Worm (Caenorhabditis elegans): ENCODE data around the gene H40L08.2.

The H40L08.2 gene

ce11 chrX:15057900-15058299, 19.6 kb downstream of the H40L08.2 start:
- TF ChIP-seq aly-1 (tag; optimal IDR thresholded peaks at IDR 0.05) (no peak), F13C5.2 (tag; optimal IDR thresholded peaks at IDR 0.05) (no peak), ets-7 (tag; optimal IDR thresholded peaks at IDR 0.05) (no peak), sea-1 (GFP tag; conservative IDR thresholded peaks at IDR 0.05) (no peak), tbx-37 (GFP tag; conservative IDR thresholded peaks at IDR 0.05) (no peak), flt-1 (GFP tag; IDR thresholded peaks at IDR 0.05) (no peak), tra-4 (tag; optimal IDR thresholded peaks at IDR 0.05) (no peak), ceh-36 (tag; optimal IDR thresholded peaks at IDR 0.05) (no peak), hmg-4 (GFP tag; optimal IDR thresholded peaks at IDR 0.05) (no peak), hnd-1 (tag; optimal IDR thresholded peaks at IDR 0.05) (no peak), tbx-11 (GFP tag; IDR thresholded peaks at IDR 0.05) (no peak), B0310.2 (tag; optimal IDR thresholded peaks at IDR 0.05) (no peak), scrt-1 (GFP tag; IDR thresholded peaks at IDR 0.05) (no peak), hmbx-1 (tag; optimal IDR thresholded peaks at IDR 0.05) (no peak), ama-1 (optimal IDR thresholded peaks at IDR 0.05) (no peak), ceh-13 (GFP tag; optimal IDR thresholded peaks at IDR 0.05) (no peak), pes-1 (GFP tag; IDR thresholded peaks at IDR 0.05) (no peak)

- no peak for TF ChIP-seq hmg-4 (GFP tag; optimal IDR thresholded peaks at IDR 0.05)
- TF ChIP-seq ceh-13 (GFP tag; optimal IDR thresholded peaks at IDR 0.05), result no peak
- no peak for TF ChIP-seq tbx-11 (GFP tag; IDR thresholded peaks at IDR 0.05)
- no peak for TF ChIP-seq B0310.2 (tag; optimal IDR thresholded peaks at IDR 0.05)
- TF ChIP-seq ceh-36 (tag; optimal IDR thresholded peaks at IDR 0.05), result no peak
- no peak for TF ChIP-seq sea-1 (GFP tag; conservative IDR thresholded peaks at IDR 0.05)
- TF ChIP-seq hmbx-1 (tag; optimal IDR thresholded peaks at IDR 0.05), result no peak
- no peak for TF ChIP-seq hnd-1 (tag; optimal IDR thresholded peaks at IDR 0.05)
- TF ChIP-seq scrt-1 (GFP tag; IDR thresholded peaks at IDR 0.05), result no peak
- no peak for TF ChIP-seq aly-1 (tag; optimal IDR thresholded peaks at IDR 0.05)
- no peak for TF ChIP-seq F13C5.2 (tag; optimal IDR thresholded peaks at IDR 0.05)
Measured at ce11 chrX:15056737-15057136, 20.8 kb downstream of the H40L08.2 start, which contains the start of gene H03G16.5. Gene H03G16.5, minus strand, starts transcription at chrX:15056837.

ce11 chrX:15055914-15056313, 21.6 kb downstream of the H40L08.2 start, which contains the start of gene H03G16.7:
Gene H03G16.7, minus strand, starts transcription at chrX:15056014.
- TF ChIP-seq ceh-36 (tag; optimal IDR thresholded peaks at IDR 0.05) (no peak), ama-1 (optimal IDR thresholded peaks at IDR 0.05) (no peak), ceh-13 (GFP tag; optimal IDR thresholded peaks at IDR 0.05) (no peak), hnd-1 (tag; optimal IDR thresholded peaks at IDR 0.05) (no peak)

ce11 chrX:15053223-15053933, 24.2 kb downstream of the H40L08.2 start, which contains the start of gene H03G16.1:
Gene H03G16.1, plus strand, starts transcription at chrX:15053883.
- TF ChIP-seq hmg-4 (GFP tag; optimal IDR thresholded peaks at IDR 0.05) (no peak), hmbx-1 (tag; optimal IDR thresholded peaks at IDR 0.05) (no peak), F13C5.2 (tag; optimal IDR thresholded peaks at IDR 0.05) (no peak), tbx-37 (GFP tag; conservative IDR thresholded peaks at IDR 0.05) (no peak), tra-4 (tag; optimal IDR thresholded peaks at IDR 0.05) (no peak), ets-7 (tag; optimal IDR thresholded peaks at IDR 0.05) (no peak), hnd-1 (tag; optimal IDR thresholded peaks at IDR 0.05) (no peak), pes-1 (GFP tag; IDR thresholded peaks at IDR 0.05) (no peak), flt-1 (GFP tag; IDR thresholded peaks at IDR 0.05) (no peak), B0310.2 (tag; optimal IDR thresholded peaks at IDR 0.05) (no peak), tbx-11 (GFP tag; IDR thresholded peaks at IDR 0.05) (no peak), aly-1 (tag; optimal IDR thresholded peaks at IDR 0.05) (no peak), sea-1 (GFP tag; conservative IDR thresholded peaks at IDR 0.05) (no peak), ceh-13 (GFP tag; optimal IDR thresholded peaks at IDR 0.05) (no peak), ama-1 (optimal IDR thresholded peaks at IDR 0.05) (no peak)

- TF ChIP-seq hmg-4 (GFP tag; optimal IDR thresholded peaks at IDR 0.05) (no peak), aly-1 (tag; optimal IDR thresholded peaks at IDR 0.05) (no peak), ceh-13 (GFP tag; optimal IDR thresholded peaks at IDR 0.05) (no peak), tbx-11 (GFP tag; IDR thresholded peaks at IDR 0.05) (no peak), hmbx-1 (tag; optimal IDR thresholded peaks at IDR 0.05) (no peak), ets-7 (tag; optimal IDR thresholded peaks at IDR 0.05) (no peak), scrt-1 (GFP tag; IDR thresholded peaks at IDR 0.05) (no peak), sea-1 (GFP tag; conservative IDR thresholded peaks at IDR 0.05) (no peak)
Measured at ce11 chrX:15052385-15052784, 25.2 kb downstream of the H40L08.2 start, which contains the start of gene H03G16.6. Gene H03G16.6, plus strand, starts transcription at chrX:15052685.

- TF ChIP-seq F13C5.2 (tag; optimal IDR thresholded peaks at IDR 0.05), result no peak
- no peak for TF ChIP-seq ceh-36 (tag; optimal IDR thresholded peaks at IDR 0.05)
- TF ChIP-seq flt-1 (GFP tag; IDR thresholded peaks at IDR 0.05), result no peak
- TF ChIP-seq hmg-4 (GFP tag; optimal IDR thresholded peaks at IDR 0.05), result no peak
- TF ChIP-seq B0310.2 (tag; optimal IDR thresholded peaks at IDR 0.05), result no peak
- TF ChIP-seq tra-4 (tag; optimal IDR thresholded peaks at IDR 0.05), result no peak
- no peak for TF ChIP-seq tbx-11 (GFP tag; IDR thresholded peaks at IDR 0.05)
- no peak for TF ChIP-seq hnd-1 (tag; optimal IDR thresholded peaks at IDR 0.05)
- no peak for TF ChIP-seq aly-1 (tag; optimal IDR thresholded peaks at IDR 0.05)
- no peak for TF ChIP-seq ama-1 (optimal IDR thresholded peaks at IDR 0.05)
- no peak for TF ChIP-seq scrt-1 (GFP tag; IDR thresholded peaks at IDR 0.05)
- no peak for TF ChIP-seq sea-1 (GFP tag; conservative IDR thresholded peaks at IDR 0.05)
- no peak for TF ChIP-seq hmbx-1 (tag; optimal IDR thresholded peaks at IDR 0.05)
- no peak for TF ChIP-seq tbx-37 (GFP tag; conservative IDR thresholded peaks at IDR 0.05)
- TF ChIP-seq pes-1 (GFP tag; IDR thresholded peaks at IDR 0.05), result no peak
Measured at ce11 chrX:15050006-15050405, 27.5 kb downstream of the H40L08.2 start.

- TF ChIP-seq ceh-36 (tag; optimal IDR thresholded peaks at IDR 0.05), result no peak
Measured at ce11 chrX:15047541-15047940, 30.0 kb downstream of the H40L08.2 start.

ce11 chrX:15045401-15045800, 32.1 kb downstream of the H40L08.2 start:
- TF ChIP-seq aly-1 (tag; optimal IDR thresholded peaks at IDR 0.05) (no peak), tbx-37 (GFP tag; conservative IDR thresholded peaks at IDR 0.05) (no peak), ceh-13 (GFP tag; optimal IDR thresholded peaks at IDR 0.05) (no peak), pes-1 (GFP tag; IDR thresholded peaks at IDR 0.05) (no peak), flt-1 (GFP tag; IDR thresholded peaks at IDR 0.05) (no peak), F13C5.2 (tag; optimal IDR thresholded peaks at IDR 0.05) (no peak), ets-7 (tag; optimal IDR thresholded peaks at IDR 0.05) (no peak), hmbx-1 (tag; optimal IDR thresholded peaks at IDR 0.05) (no peak), ceh-36 (tag; optimal IDR thresholded peaks at IDR 0.05) (no peak), sea-1 (GFP tag; conservative IDR thresholded peaks at IDR 0.05) (no peak), scrt-1 (GFP tag; IDR thresholded peaks at IDR 0.05) (no peak), ama-1 (optimal IDR thresholded peaks at IDR 0.05) (no peak), B0310.2 (tag; optimal IDR thresholded peaks at IDR 0.05) (no peak), hnd-1 (tag; optimal IDR thresholded peaks at IDR 0.05) (no peak), tra-4 (tag; optimal IDR thresholded peaks at IDR 0.05) (no peak), tbx-11 (GFP tag; IDR thresholded peaks at IDR 0.05) (no peak), hmg-4 (GFP tag; optimal IDR thresholded peaks at IDR 0.05) (no peak)
